Fruit fly (Drosophila melanogaster) whole organism, prepupa: ENCODE results near the gene CG33493.

Experiments
- Blimp-1 ChIP-seq: fragments of 200-800 bp; sonication (Bioruptor generic); optimal IDR thresholded peaks from 3 replicates; lab custom pipeline; 2017; ENCODE audit warnings: missing biosample characterization, missing genetic modification characterization, mild to moderate bottlenecking, moderate library complexity, missing genetic modification reagents
- CG10631 ChIP-seq: fragments of 200-800 bp; sonication (Bioruptor generic); optimal IDR thresholded peaks from 2 replicates; lab custom pipeline; 2016; ENCODE audit warnings: missing biosample characterization, missing genetic modification characterization
- CG10669 ChIP-seq: fragments of 200-800 bp; sonication (Bioruptor generic); optimal IDR thresholded peaks from 3 replicates; lab custom pipeline; 2018; ENCODE audit warnings: missing biosample characterization, mild to moderate bottlenecking, missing genetic modification characterization, moderate library complexity
- CG11294 ChIP-seq: fragments of 200-800 bp; sonication (Bioruptor generic); IDR thresholded peaks from 2 replicates; pipeline ENCODE4 v1.3.6; 2022; ENCODE audit warnings: missing biosample characterization, missing genetic modification characterization
- CG11902 ChIP-seq: fragments of 200-800 bp; sonication (Bioruptor generic); optimal IDR thresholded peaks from 3 replicates; lab custom pipeline; 2016; ENCODE audit warnings: missing biosample characterization, missing genetic modification characterization
- CG15336 ChIP-seq: fragments of 200-800 bp; sonication (Bioruptor generic); IDR thresholded peaks from 2 replicates; pipeline ENCODE4 v1.3.6; 2022; ENCODE audit warnings: missing biosample characterization, missing genetic modification characterization
- CG1621 ChIP-seq: fragments of 200-800 bp; sonication (Bioruptor generic); optimal IDR thresholded peaks from 3 replicates; lab custom pipeline; 2018; ENCODE audit warnings: missing biosample characterization, mild to moderate bottlenecking, missing genetic modification characterization
- CG3032 ChIP-seq: fragments of 200-800 bp; optimal IDR thresholded peaks from 2 replicates; lab custom pipeline; 2019; ENCODE audit warnings: missing biosample characterization, mild to moderate bottlenecking, missing genetic modification characterization, moderate library complexity
- CG31627 ChIP-seq: fragments of 200-800 bp; sonication (Bioruptor generic); optimal IDR thresholded peaks from 3 replicates; lab custom pipeline; 2016; ENCODE audit warnings: missing biosample characterization, missing genetic modification characterization
- CG32006 ChIP-seq: fragments of 200-800 bp; sonication (Bioruptor generic); optimal IDR thresholded peaks from 3 replicates; lab custom pipeline; 2017; ENCODE audit warnings: missing biosample characterization, mild to moderate bottlenecking, missing genetic modification characterization
- CG6163 ChIP-seq: fragments of 200-800 bp; sonication (Bioruptor generic); IDR thresholded peaks from 3 replicates; pipeline ENCODE4 v1.3.6; 2022; ENCODE audit warnings: missing biosample characterization, missing genetic modification characterization
- CG6276 ChIP-seq: fragments of 200-800 bp; sonication (Bioruptor generic); optimal IDR thresholded peaks from 2 replicates; lab custom pipeline; 2017; ENCODE audit warnings: missing biosample characterization, mild to moderate bottlenecking, missing genetic modification characterization
- CG6792 ChIP-seq: fragments of 200-800 bp; sonication (Bioruptor generic); optimal IDR thresholded peaks from 3 replicates; lab custom pipeline; 2016; ENCODE audit warnings: missing biosample characterization, missing genetic modification characterization
- CG6808 ChIP-seq: fragments of 200-800 bp; sonication (Bioruptor generic); optimal IDR thresholded peaks from 3 replicates; lab custom pipeline; 2017; ENCODE audit warnings: missing biosample characterization, missing genetic modification characterization, mild to moderate bottlenecking, moderate library complexity, missing genetic modification reagents
- CG6854 ChIP-seq: fragments of 200-800 bp; sonication (Bioruptor generic); optimal IDR thresholded peaks from 2 replicates; lab custom pipeline; 2017; ENCODE audit warnings: missing biosample characterization, mild to moderate bottlenecking, missing genetic modification characterization
- CG8119 ChIP-seq: fragments of 200-800 bp; sonication (Bioruptor generic); IDR thresholded peaks from 3 replicates; pipeline ENCODE4 v1.3.6; 2022; ENCODE audit warnings: missing biosample characterization, missing genetic modification characterization
- CG8319 ChIP-seq: fragments of 200-800 bp; sonication (Bioruptor generic); optimal IDR thresholded peaks from 3 replicates; lab custom pipeline; 2016; ENCODE audit warnings: missing biosample characterization, missing genetic modification characterization
- CG8632 ChIP-seq: fragments of 200-800 bp; sonication (Bioruptor generic); optimal IDR thresholded peaks from 3 replicates; lab custom pipeline; 2016; ENCODE audit warnings: missing biosample characterization, missing genetic modification characterization
- Eip78C ChIP-seq: fragments of 200-800 bp; sonication (Bioruptor generic); peaks from one replicate; lab custom pipeline; 2016; ENCODE audit warnings: missing biosample characterization, missing genetic modification characterization
- Eip93F ChIP-seq: fragments of 200-800 bp; sonication (Bioruptor generic); optimal IDR thresholded peaks from 2 replicates; lab custom pipeline; 2016; ENCODE audit warnings: missing biosample characterization, mild to moderate bottlenecking, missing genetic modification characterization
- Ets21C ChIP-seq: fragments of 200-800 bp; sonication (Bioruptor generic); optimal IDR thresholded peaks from 3 replicates; lab custom pipeline; 2016; ENCODE audit warnings: missing biosample characterization, missing genetic modification characterization
- Ets96B ChIP-seq: fragments of 200-800 bp; optimal IDR thresholded peaks from 2 replicates; lab custom pipeline; 2019; ENCODE audit warnings: missing biosample characterization, mild to moderate bottlenecking, missing genetic modification characterization, moderate library complexity
- Gug ChIP-seq: fragments of 200-800 bp; sonication (Bioruptor generic); IDR thresholded peaks from 2 replicates; pipeline ENCODE4 v1.3.6; 2022; ENCODE audit warnings: missing biosample characterization, missing genetic modification characterization
- Hr38 ChIP-seq: sonication (Bioruptor generic); optimal IDR thresholded peaks from 2 replicates; lab custom pipeline; 2016; ENCODE audit warnings: missing biosample characterization, missing genetic modification characterization
- Hr4 ChIP-seq: fragments of 200-800 bp; sonication (Bioruptor generic); optimal IDR thresholded peaks from 3 replicates; lab custom pipeline; 2016; ENCODE audit warnings: missing biosample characterization, missing genetic modification characterization
- OdsH ChIP-seq: fragments of 200-800 bp; sonication (Bioruptor generic); optimal IDR thresholded peaks from 3 replicates; lab custom pipeline; 2016; ENCODE audit warnings: missing biosample characterization, missing genetic modification characterization
- Smox ChIP-seq: fragments of 200-800 bp; sonication (Bioruptor generic); optimal IDR thresholded peaks from 3 replicates; lab custom pipeline; 2016; ENCODE audit warnings: missing biosample characterization, missing genetic modification characterization
- Sox102F ChIP-seq: fragments of 200-800 bp; sonication (Bioruptor generic); optimal IDR thresholded peaks from 2 replicates; lab custom pipeline; 2016; ENCODE audit warnings: missing biosample characterization, mild to moderate bottlenecking, missing genetic modification characterization
- Sox14 ChIP-seq: fragments of 200-800 bp; sonication (Bioruptor generic); optimal IDR thresholded peaks from 3 replicates; lab custom pipeline; 2016; ENCODE audit warnings: missing biosample characterization, missing genetic modification characterization
- Sox15 ChIP-seq: fragments of 200-800 bp; sonication (Bioruptor generic); optimal IDR thresholded peaks from 3 replicates; lab custom pipeline; 2016; ENCODE audit warnings: missing biosample characterization, missing genetic modification characterization
- acj6 ChIP-seq: fragments of 200-800 bp; sonication (Bioruptor generic); optimal IDR thresholded peaks from 3 replicates; lab custom pipeline; 2016; ENCODE audit warnings: missing biosample characterization, missing genetic modification characterization
- cyc ChIP-seq: fragments of 200-800 bp; sonication (Bioruptor generic); optimal IDR thresholded peaks from 3 replicates; lab custom pipeline; 2016; ENCODE audit warnings: missing biosample characterization, missing genetic modification characterization
- dac ChIP-seq: fragments of 200-800 bp; sonication (Bioruptor generic); optimal IDR thresholded peaks from 2 replicates; lab custom pipeline; 2017; ENCODE audit warnings: missing biosample characterization, mild to moderate bottlenecking, missing genetic modification characterization
- dsx ChIP-seq: fragments of 200-800 bp; optimal IDR thresholded peaks from 3 replicates; lab custom pipeline; 2019; ENCODE audit warnings: missing biosample characterization, mild to moderate bottlenecking, missing genetic modification characterization, moderate library complexity; ENCODE audit not compliant: poor library complexity, severe bottlenecking
- esn ChIP-seq: fragments of 200-800 bp; sonication (Bioruptor generic); optimal IDR thresholded peaks from 2 replicates; lab custom pipeline; 2016; ENCODE audit warnings: missing biosample characterization, mild to moderate bottlenecking, missing genetic modification characterization, moderate library complexity
- fd59A ChIP-seq: fragments of 200-800 bp; sonication (Bioruptor generic); optimal IDR thresholded peaks from 2 replicates; lab custom pipeline; 2017; ENCODE audit warnings: missing biosample characterization, mild to moderate bottlenecking, missing genetic modification characterization, missing genetic modification reagents
- fd85E ChIP-seq: fragments of 200-800 bp; sonication (Bioruptor generic); optimal IDR thresholded peaks from 3 replicates; lab custom pipeline; 2016; ENCODE audit warnings: missing biosample characterization, missing genetic modification characterization
- fkh ChIP-seq: fragments of 200-800 bp; sonication (Bioruptor generic); optimal IDR thresholded peaks from 3 replicates; lab custom pipeline; 2017; ENCODE audit warnings: missing biosample characterization, mild to moderate bottlenecking, missing genetic modification characterization, moderate library complexity
- lz ChIP-seq: fragments of 200-800 bp; sonication (Bioruptor generic); optimal IDR thresholded peaks from 3 replicates; lab custom pipeline; 2016; ENCODE audit warnings: missing biosample characterization, missing genetic modification characterization
- net ChIP-seq: fragments of 200-800 bp; sonication (Bioruptor generic); optimal IDR thresholded peaks from 3 replicates; lab custom pipeline; 2016; ENCODE audit warnings: missing biosample characterization, missing genetic modification characterization
- salr ChIP-seq, 2 experiments: fragments of 200-800 bp; sonication (Bioruptor generic); optimal IDR thresholded peaks; 3 replicates each; lab custom pipeline; 2016 to 2018; ENCODE audit warnings: missing biosample characterization in 2 of 2, missing genetic modification characterization in 2 of 2, mild to moderate bottlenecking in 1 of 2
- spab ChIP-seq: fragments of 200-800 bp; sonication (Bioruptor generic); optimal IDR thresholded peaks from 2 replicates; lab custom pipeline; 2017; ENCODE audit warnings: missing biosample characterization, mild to moderate bottlenecking, missing genetic modification characterization, missing genetic modification reagents
- ss ChIP-seq, 2 experiments: fragments of 200-800 bp; sonication (Bioruptor generic); optimal IDR thresholded peaks; 2 replicates in 1 of 2; 3 replicates in 1 of 2; lab custom pipeline; 2017 to 2018; ENCODE audit warnings: mild to moderate bottlenecking in 2 of 2, missing biosample characterization in 2 of 2, missing genetic modification characterization in 2 of 2, moderate library complexity in 1 of 2
- svp ChIP-seq: fragments of 200-800 bp; sonication (Bioruptor generic); peaks from one replicate; lab custom pipeline; 2016; ENCODE audit warnings: missing biosample characterization, missing genetic modification characterization
- topi ChIP-seq: fragments of 200-800 bp; sonication (Bioruptor generic); optimal IDR thresholded peaks from 3 replicates; lab custom pipeline; 2016; ENCODE audit warnings: missing biosample characterization, missing genetic modification characterization
- vri ChIP-seq: fragments of 200-800 bp; sonication (Bioruptor generic); optimal IDR thresholded peaks from 3 replicates; lab custom pipeline; 2016; ENCODE audit warnings: missing biosample characterization, mild to moderate bottlenecking, missing genetic modification characterization

CG33493 gene

DNA sequence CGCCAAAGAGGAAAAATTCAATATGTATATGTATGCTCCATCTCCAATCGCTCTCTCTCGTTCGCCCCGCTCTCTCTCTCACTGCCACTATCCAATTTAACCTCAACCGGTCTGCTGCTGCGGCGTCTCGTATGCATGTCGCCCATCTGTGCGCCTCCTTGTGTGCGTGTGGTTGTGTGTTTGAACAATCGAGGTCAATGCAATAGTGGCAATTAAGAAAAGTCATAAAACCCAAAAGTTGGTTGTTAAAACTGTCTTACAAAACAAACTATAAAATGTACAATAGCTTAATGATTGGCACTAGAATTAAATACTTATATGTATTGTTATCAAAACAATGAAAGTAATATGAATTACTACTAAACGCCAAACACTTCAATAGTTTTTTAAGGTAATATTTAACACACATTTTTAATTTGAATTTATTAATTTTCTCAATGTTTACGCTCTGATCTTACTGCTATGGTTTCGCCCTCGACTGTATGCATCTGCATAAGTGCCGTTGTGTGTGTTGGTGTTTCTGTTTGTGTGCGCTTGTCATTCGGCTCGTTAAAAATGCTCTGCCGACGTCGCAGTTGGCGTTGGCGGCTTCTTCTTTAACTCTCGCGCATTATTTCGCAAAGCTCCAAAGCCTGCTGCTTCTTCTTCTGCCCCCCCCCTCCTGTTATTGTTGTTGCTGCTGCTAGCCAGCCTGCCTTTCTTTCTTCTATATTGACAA lies 27.4 kb downstream of the CG33493 start (continued):
- peak; percentile 96 for TF ChIP-seq cyc (GFP tag; lab: Kevin White, UChicago)
- TF ChIP-seq CG1621 (tag; lab: Kevin White, UChicago): peak; percentile 96
- peak; percentile 99 for TF ChIP-seq CG8119 (GFP tag; lab: Robert Waterston, UW)
- TF ChIP-seq Sox14 (GFP tag; lab: Kevin White, UChicago): peak; percentile 97
- TF ChIP-seq topi: peak; percentile 99
- TF ChIP-seq CG15336: peak; percentile 98
- peak; percentile 99 for TF ChIP-seq spab (GFP tag; lab: Kevin White, UChicago)
- peak; percentile 95 for TF ChIP-seq Blimp-1 (GFP tag; lab: Kevin White, UChicago)
- peak; percentile 92 for TF ChIP-seq fd85E (GFP tag; lab: Kevin White, UChicago)
- TF ChIP-seq CG8319 (GFP tag; lab: Kevin White, UChicago): peak; percentile 98
- TF ChIP-seq Hr38 (GFP tag; lab: Kevin White, UChicago): peak; percentile 40
- TF ChIP-seq CG32006: peak; percentile 99
- peak; percentile 99 for TF ChIP-seq acj6 (GFP tag; lab: Kevin White, UChicago)
- TF ChIP-seq fd59A: peak; percentile 99
- TF ChIP-seq vri: peak; percentile 95
- peak; percentile 99 for TF ChIP-seq CG3032 (tag; lab: Kevin White, UChicago)
- peak; percentile 91 for TF ChIP-seq CG6163 (GFP tag; lab: Robert Waterston, UW)
- TF ChIP-seq Smox (GFP tag; lab: Kevin White, UChicago): peak; percentile 98
- TF ChIP-seq CG10631 (GFP tag; lab: Kevin White, UChicago): peak; percentile 98
- peak; percentile 98 for TF ChIP-seq OdsH (GFP tag; lab: Kevin White, UChicago)
- TF ChIP-seq salr (GFP tag; optimal IDR thresholded peaks at IDR 0.05; lab: Kevin White, UChicago): peak; percentile 92 to 99
- TF ChIP-seq ss (GFP tag; optimal IDR thresholded peaks at IDR 0.05; lab: Kevin White, UChicago): peak; percentile 99
- peak; percentile 97 for TF ChIP-seq Sox15
- peak; percentile 99 for TF ChIP-seq CG8632 (GFP tag; lab: Kevin White, UChicago)
- peak; percentile 99 for TF ChIP-seq CG6808
- peak; percentile 99 for TF ChIP-seq dsx (GFP tag; lab: Kevin White, UChicago)
- peak; percentile 95 for TF ChIP-seq CG11294 (GFP tag; lab: Robert Waterston, UW)
- TF ChIP-seq fkh (GFP tag; lab: Kevin White, UChicago): peak; percentile 88
- peak; percentile 99 for TF ChIP-seq net (GFP tag; lab: Kevin White, UChicago)
- peak; percentile 98 for TF ChIP-seq CG10669 (GFP tag; lab: Kevin White, UChicago)
- peak; percentile 93 for TF ChIP-seq Sox102F (GFP tag; lab: Kevin White, UChicago)
- peak; percentile 98 for TF ChIP-seq lz
- TF ChIP-seq Eip78C: peak; percentile 100
- TF ChIP-seq Ets96B (tag; lab: Kevin White, UChicago): peak; percentile 99
- peak; percentile 98 for TF ChIP-seq CG6854 (GFP tag; lab: Kevin White, UChicago)
- peak; percentile 94 for TF ChIP-seq Gug (GFP tag; lab: Robert Waterston, UW)
- TF ChIP-seq CG31627 (GFP tag; lab: Kevin White, UChicago): peak; percentile 95

dm6 chr3L:10664511-10665062 lies 28.4 kb downstream of the CG33493 start, which contains the start of gene simj:
TSS of gene simj (plus strand) at chr3L:10664739.
- TF ChIP-seq CG6276 (GFP tag; lab: Kevin White, UChicago) (peak; percentile 32), Eip78C (peak; percentile 86), CG6792 (peak; percentile 17), CG11902 (no peak), CG6808 (peak; percentile 42), esn (GFP tag; lab: Kevin White, UChicago) (peak; percentile 24), Blimp-1 (GFP tag; lab: Kevin White, UChicago) (peak; percentile 13), Eip93F (GFP tag; lab: Kevin White, UChicago) (peak; percentile 50), acj6 (GFP tag; lab: Kevin White, UChicago) (peak; percentile 10), Ets21C (no peak), CG10669 (GFP tag; lab: Kevin White, UChicago) (no peak), fd85E (GFP tag; lab: Kevin White, UChicago) (peak; percentile 60), dac (GFP tag; lab: Kevin White, UChicago) (no peak), CG1621 (tag; lab: Kevin White, UChicago) (peak; percentile 41), Sox14 (GFP tag; lab: Kevin White, UChicago) (peak; percentile 66), CG8319 (GFP tag; lab: Kevin White, UChicago) (no peak), Hr4 (no peak), ss (GFP tag; optimal IDR thresholded peaks at IDR 0.05; lab: Kevin White, UChicago) (peak; percentile 53 to 66), Sox102F (GFP tag; lab: Kevin White, UChicago) (peak; percentile 49), lz (peak; percentile 39), CG3032 (tag; lab: Kevin White, UChicago) (peak; percentile 22), dsx (GFP tag; lab: Kevin White, UChicago) (peak; percentile 60), svp (GFP tag; lab: Kevin White, UChicago) (no peak), CG6854 (GFP tag; lab: Kevin White, UChicago) (peak; percentile 71)
